Worm (Caenorhabditis elegans) whole organism, L3 larva: ENCODE measurements around the gene F58E6.11.

Experiments used
- ceh-28 ChIP-seq: fragments of 150-350 bp; optimal IDR thresholded peaks from 2 replicates; lab custom pipeline; 2014; ENCODE audit warnings: missing biosample characterization, missing genetic modification reagents, missing genetic modification characterization
- ceh-82 ChIP-seq: fragments of 150-350 bp; optimal IDR thresholded peaks from 2 replicates; lab custom pipeline; 2014; ENCODE audit warnings: missing biosample characterization, missing genetic modification characterization
- egl-5 ChIP-seq: fragments of 150-350 bp; optimal IDR thresholded peaks from 2 replicates; lab custom pipeline; 2017; ENCODE audit warnings: missing biosample characterization, missing genetic modification reagents, missing genetic modification characterization, inconsistent platforms
- elt-3 ChIP-seq, 3 experiments: fragments of 150-350 bp in 1 of 3; sonication (generic microtip) in 2 of 3; optimal IDR thresholded peaks; 2 replicates in 2 of 3; 4 replicates in 1 of 3; lab custom pipeline; 2014 to 2017; ENCODE audit warnings: missing biosample characterization in 3 of 3, missing genetic modification characterization in 3 of 3
- fos-1 ChIP-seq: fragments of 150-350 bp; optimal IDR thresholded peaks from 2 replicates; lab custom pipeline; 2014; ENCODE audit warnings: missing biosample characterization, missing genetic modification characterization
- lin-39 ChIP-seq: fragments of 150-350 bp; optimal IDR thresholded peaks from 2 replicates; lab custom pipeline; 2018; ENCODE audit warnings: missing biosample characterization, missing genetic modification reagents, missing genetic modification characterization
- nfya-1 ChIP-seq: sonication (generic microtip); optimal IDR thresholded peaks from 2 replicates; lab custom pipeline; 2017; ENCODE audit warnings: missing genetic modification characterization, mild to moderate bottlenecking, missing compliant biosample characterization, antibody characterized with exemption, moderate library complexity; ENCODE audit not compliant: insufficient read depth
- nhr-237 ChIP-seq: fragments of 150-350 bp; optimal IDR thresholded peaks from 2 replicates; lab custom pipeline; 2014; ENCODE audit warnings: missing biosample characterization, missing genetic modification characterization

DNA sequence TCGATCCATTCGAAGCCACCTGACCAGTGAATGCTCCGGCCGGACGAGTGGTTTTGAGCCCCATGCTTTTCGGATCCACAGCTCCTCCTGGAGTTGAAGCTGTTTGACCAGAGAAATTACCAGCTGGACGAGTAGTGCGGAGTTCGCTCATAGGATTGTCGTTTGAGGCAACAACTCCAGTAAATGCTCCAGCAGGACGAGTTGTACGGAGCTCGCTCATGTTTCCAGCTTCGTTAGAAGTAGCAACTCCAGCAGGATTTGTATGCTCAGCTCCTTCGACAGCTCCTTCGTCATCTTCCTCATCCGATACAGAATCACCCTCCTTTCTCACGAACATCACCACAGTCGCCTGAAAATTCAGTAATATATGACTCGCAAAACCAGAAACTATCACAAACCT, 4.2 kb downstream of the F58E6.11 start:
- TF ChIP-seq egl-5 (tag; lab: Kevin White, UChicago) (no peak), fos-1 (tag; lab: Kevin White, UChicago) (no peak), elt-3 (tag; optimal IDR thresholded peaks at IDR 0.05; lab: Kevin White, UChicago) (no peak), lin-39 (no peak), ceh-28 (tag; lab: Kevin White, UChicago) (no peak), nhr-237 (tag; lab: Kevin White, UChicago) (no peak), nfya-1 (no peak), ceh-82 (tag; lab: Kevin White, UChicago) (no peak)
